Worm (Caenorhabditis elegans): Measurements from ENCODE around the gene mdt-11.
"Not testable (repeated sequence)": the region's sequence is repeated elsewhere in the genome, so short reads cannot be mapped to it uniquely, and the experiment has no call there.

Gene mdt-11

DNA sequence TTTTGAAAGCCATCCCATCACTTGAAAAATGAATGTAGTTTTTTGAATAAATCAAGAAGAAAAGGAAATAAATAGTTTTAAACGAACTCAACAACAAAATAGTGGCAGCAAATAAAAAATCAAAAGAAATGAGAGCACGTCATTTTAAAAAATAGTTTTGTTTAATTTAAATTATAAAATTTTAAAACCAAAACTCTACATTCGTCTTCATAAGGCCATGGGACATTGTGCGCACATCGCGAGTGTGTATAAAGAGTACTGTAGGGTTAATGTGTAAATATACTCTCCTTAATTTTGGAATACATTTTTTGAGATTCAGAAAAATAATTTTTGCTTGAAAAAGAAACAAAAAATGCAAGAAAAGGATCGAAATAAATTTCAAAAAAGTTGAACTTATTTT lies 30.9 kb downstream of the mdt-11 start, which contains the start of gene C45G9.15:
TSS of gene C45G9.15 (minus strand) at position 101 of the 400 bp plus-strand sequence.
- TF ChIP-seq lsl-1 (GFP tag; optimal IDR thresholded peaks at IDR 0.05) (no peak), tbp1 (GFP tag; optimal IDR thresholded peaks at IDR 0.05) (no peak), madf-8 (GFP tag; conservative IDR thresholded peaks at IDR 0.05) (no peak), aptf-3 (GFP tag; IDR thresholded peaks at IDR 0.05) (no peak), somi-1 (GFP tag; optimal IDR thresholded peaks at IDR 0.05) (no peak), let-526 (GFP tag; IDR thresholded peaks at IDR 0.05) (no peak), rpc-1 (optimal IDR thresholded peaks at IDR 0.05) (no peak), rpc-1 (tag; optimal IDR thresholded peaks at IDR 0.05) (no peak), unc-62 (GFP tag; optimal IDR thresholded peaks at IDR 0.05) (no peak), let-607 (tag; optimal IDR thresholded peaks at IDR 0.05) (no peak), Y67H2A.10 (GFP tag; conservative IDR thresholded peaks at IDR 0.05) (no peak), cebp-2 (GFP tag; IDR thresholded peaks at IDR 0.05) (no peak), hsf-1 (GFP tag; IDR thresholded peaks at IDR 0.05) (no peak), K11D2.4 (GFP tag; IDR thresholded peaks at IDR 0.05) (no peak), aptf-2 (GFP tag; conservative IDR thresholded peaks at IDR 0.05) (no peak), him-1 (tag; optimal IDR thresholded peaks at IDR 0.05) (no peak), madf-3 (GFP tag; IDR thresholded peaks at IDR 0.05) (no peak)

DNA sequence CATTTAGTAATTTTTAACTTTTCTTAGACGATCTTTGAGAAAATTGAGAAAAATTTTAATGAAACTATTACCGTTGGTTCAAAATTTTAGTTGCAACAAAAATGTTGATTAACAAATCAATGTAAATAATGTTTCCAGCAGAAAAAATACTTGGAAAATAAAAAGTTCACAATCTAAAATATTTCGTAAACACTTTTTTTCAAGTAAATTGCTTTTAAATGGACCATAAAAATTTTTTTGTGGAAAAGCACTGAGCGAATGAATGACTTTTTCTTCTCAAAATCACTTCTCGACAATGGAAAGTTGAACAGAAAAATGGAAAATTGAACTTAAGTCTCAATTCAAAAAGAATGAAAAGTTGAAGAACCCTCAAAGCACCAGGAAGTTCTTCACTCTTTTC lies 32.5 kb downstream of the mdt-11 start, which contains the start of gene C45G9.8:
TSS of gene C45G9.8 (minus strand) at position 101 of the 400 bp plus-strand sequence.
- TF ChIP-seq madf-10 (tag; optimal IDR thresholded peaks at IDR 0.05) = no peak
- TF ChIP-seq ztf-18 (tag; optimal IDR thresholded peaks at IDR 0.05) = no peak
- TF ChIP-seq snpc-1.1 (tag; optimal IDR thresholded peaks at IDR 0.05; ENCODE audit: insufficient read depth) = no peak
- TF ChIP-seq zim-3 (tag; optimal IDR thresholded peaks at IDR 0.05) = no peak
- TF ChIP-seq unc-62 (GFP tag; optimal IDR thresholded peaks at IDR 0.05) = no peak
- no peak for TF ChIP-seq athp-1 (tag; optimal IDR thresholded peaks at IDR 0.05)
- no peak for TF ChIP-seq ccch-3 (GFP tag; optimal IDR thresholded peaks at IDR 0.05)
- TF ChIP-seq mel-28 (tag; optimal IDR thresholded peaks at IDR 0.05; ENCODE audit: borderline replicate concordance) = no peak

- not testable (repeated sequence) for TF ChIP-seq snpc-1.1 (tag; optimal IDR thresholded peaks at IDR 0.05; ENCODE audit: insufficient read depth); mes-4 (tag; optimal IDR thresholded peaks at IDR 0.05); nhr-80 (tag; optimal IDR thresholded peaks at IDR 0.05)
Observed at ce11 chrIII:5055709-5056108, 34.7 kb downstream of the mdt-11 start, which contains the start of gene C45G9.9. TSS of gene C45G9.9 (minus strand) at chrIII:5055809.

- TF ChIP-seq ceh-100 (GFP tag; IDR thresholded peaks at IDR 0.05) (no peak), snpc-4 (GFP tag; optimal IDR thresholded peaks at IDR 0.05) (no peak), snpc-4 (tag; optimal IDR thresholded peaks at IDR 0.05) (no peak), unc-130 (GFP tag; optimal IDR thresholded peaks at IDR 0.05) (no peak), snpc-1.1 (tag; optimal IDR thresholded peaks at IDR 0.05; ENCODE audit: insufficient read depth) (no peak), cebp-2 (GFP tag; IDR thresholded peaks at IDR 0.05) (no peak), ztf-26 (tag; optimal IDR thresholded peaks at IDR 0.05) (no peak), F52B5.7 (tag; optimal IDR thresholded peaks at IDR 0.05) (no peak), madf-3 (GFP tag; IDR thresholded peaks at IDR 0.05) (no peak), hsf-1 (GFP tag; IDR thresholded peaks at IDR 0.05) (no peak), T07F8.4 (tag; optimal IDR thresholded peaks at IDR 0.05) (no peak), B0019.2 (GFP tag; conservative IDR thresholded peaks at IDR 0.05) (no peak)
Observed at ce11 chrIII:5061798-5062197, 40.8 kb downstream of the mdt-11 start, which contains the start of gene C45G9.10. TSS of gene C45G9.10 (minus strand) at chrIII:5061898.
